Worm (Caenorhabditis elegans) whole organism, young adult: Measurements from ENCODE around the gene ets-6.

Experiments
- B0019.2 ChIP-seq: fragments of 200-800 bp; sonication (Bioruptor generic); conservative IDR thresholded peaks from 2 replicates; pipeline ENCODE4 v1.3.6; 2022; ENCODE audit warnings: missing genetic modification reagents, missing genetic modification characterization, missing compliant biosample characterization
- C06A6.2 ChIP-seq: fragments of 200-800 bp; sonication (Bioruptor generic); conservative IDR thresholded peaks from 2 replicates; pipeline ENCODE4 v1.3.6; 2022; ENCODE audit warnings: missing genetic modification characterization, missing compliant biosample characterization
- C17E4.6 ChIP-seq: fragments of 200-800 bp; sonication (Bioruptor generic); IDR thresholded peaks from 2 replicates; pipeline ENCODE4 v1.3.6; 2022; ENCODE audit warnings: missing genetic modification reagents, missing genetic modification characterization, missing compliant biosample characterization
- D2030.7 ChIP-seq: fragments of 200-800 bp; sonication (Bioruptor generic); IDR thresholded peaks from 2 replicates; pipeline ENCODE4 v1.3.6; 2022; ENCODE audit warnings: missing genetic modification reagents, missing genetic modification characterization, missing compliant biosample characterization
- F33H1.4 ChIP-seq: fragments of 200-800 bp; sonication (Bioruptor generic); IDR thresholded peaks from 2 replicates; pipeline ENCODE4 v1.3.6; 2022; ENCODE audit warnings: missing genetic modification reagents, missing genetic modification characterization, missing compliant biosample characterization
- F37B4.10 ChIP-seq: fragments of 200-800 bp; sonication (Bioruptor generic); IDR thresholded peaks from 2 replicates; pipeline ENCODE4 v1.3.6; 2022; ENCODE audit warnings: missing genetic modification characterization, missing compliant biosample characterization
- T07F8.4 ChIP-seq: sonication (generic microtip); optimal IDR thresholded peaks from 2 replicates; lab custom pipeline; 2016; ENCODE audit warnings: mild to moderate bottlenecking, missing genetic modification characterization, moderate library complexity, missing compliant biosample characterization
- ZK185.1 ChIP-seq: sonication (generic microtip); optimal IDR thresholded peaks from 2 replicates; lab custom pipeline; 2016; ENCODE audit warnings: mild to moderate bottlenecking, missing genetic modification characterization, missing compliant biosample characterization; ENCODE audit not compliant: poor library complexity, severe bottlenecking
- aptf-2 ChIP-seq: fragments of 200-800 bp; sonication (Bioruptor generic); conservative IDR thresholded peaks from 2 replicates; pipeline ENCODE4 v1.3.6; 2022; ENCODE audit warnings: missing genetic modification reagents, missing genetic modification characterization, missing compliant biosample characterization
- athp-1 ChIP-seq: sonication (generic microtip); optimal IDR thresholded peaks from 2 replicates; lab custom pipeline; 2017; ENCODE audit warnings: mild to moderate bottlenecking, missing genetic modification characterization, missing compliant biosample characterization
- bed-1 ChIP-seq: fragments of 200-800 bp; sonication (Bioruptor generic); IDR thresholded peaks from 2 replicates; pipeline ENCODE4 v1.3.6; 2022; ENCODE audit warnings: missing genetic modification reagents, missing genetic modification characterization, missing compliant biosample characterization
- ceh-91 ChIP-seq: fragments of 200-800 bp; sonication (Bioruptor generic); IDR thresholded peaks from 2 replicates; pipeline ENCODE4 v1.3.6; 2022; ENCODE audit warnings: missing genetic modification reagents, missing genetic modification characterization, missing compliant biosample characterization
- dpff-1 ChIP-seq: sonication (generic microtip); optimal IDR thresholded peaks from 2 replicates; lab custom pipeline; 2017; ENCODE audit warnings: mild to moderate bottlenecking, missing genetic modification characterization, missing compliant biosample characterization
- ets-4 ChIP-seq: fragments of 200-800 bp; sonication (Bioruptor generic); optimal IDR thresholded peaks from 2 replicates; lab custom pipeline; 2018; ENCODE audit warnings: mild to moderate bottlenecking, missing genetic modification characterization, missing compliant biosample characterization
- hlh-26 ChIP-seq: fragments of 200-800 bp; sonication (Bioruptor generic); conservative IDR thresholded peaks from 2 replicates; pipeline ENCODE4 v1.3.6; 2022; ENCODE audit warnings: missing genetic modification reagents, missing genetic modification characterization, missing compliant biosample characterization
- hmg-20 ChIP-seq: fragments of 200-800 bp; sonication (Bioruptor generic); IDR thresholded peaks from 2 replicates; pipeline ENCODE4 v1.3.6; 2022; ENCODE audit warnings: missing genetic modification reagents, missing genetic modification characterization, missing compliant biosample characterization
- let-526 ChIP-seq: fragments of 200-800 bp; sonication (Bioruptor generic); IDR thresholded peaks from 2 replicates; pipeline ENCODE4 v1.3.6; 2022; ENCODE audit warnings: missing genetic modification reagents, missing genetic modification characterization, missing compliant biosample characterization
- lsl-1 ChIP-seq: fragments of 200-800 bp; sonication (Bioruptor generic); optimal IDR thresholded peaks from 2 replicates; lab custom pipeline; 2018; ENCODE audit warnings: mild to moderate bottlenecking, missing genetic modification characterization, moderate library complexity, missing compliant biosample characterization
- nhr-120 ChIP-seq: fragments of 200-800 bp; sonication (Bioruptor generic); IDR thresholded peaks from 2 replicates; pipeline ENCODE4 v1.3.6; 2022; ENCODE audit warnings: missing genetic modification characterization, missing compliant biosample characterization
- nhr-27 ChIP-seq: fragments of 200-800 bp; sonication (Bioruptor generic); optimal IDR thresholded peaks from 2 replicates; lab custom pipeline; 2018; ENCODE audit warnings: mild to moderate bottlenecking, missing genetic modification characterization, moderate library complexity, missing compliant biosample characterization
- rcor-1 ChIP-seq: fragments of 200-800 bp; sonication (Bioruptor generic); IDR thresholded peaks from 2 replicates; pipeline ENCODE4 v1.3.6; 2022; ENCODE audit warnings: missing genetic modification reagents, missing genetic modification characterization, missing compliant biosample characterization
- sptf-2 ChIP-seq: fragments of 200-800 bp; sonication (Bioruptor generic); optimal IDR thresholded peaks from 2 replicates; lab custom pipeline; 2018; ENCODE audit warnings: mild to moderate bottlenecking, missing genetic modification characterization, missing compliant biosample characterization
- unc-130 ChIP-seq: sonication (generic microtip); optimal IDR thresholded peaks from 2 replicates; lab custom pipeline; 2016; ENCODE audit warnings: missing genetic modification reagents, missing genetic modification characterization, missing compliant biosample characterization
- ztf-22 ChIP-seq: fragments of 200-800 bp; sonication (Bioruptor generic); optimal IDR thresholded peaks from 2 replicates; lab custom pipeline; 2018; ENCODE audit warnings: mild to moderate bottlenecking, missing genetic modification characterization, moderate library complexity, missing compliant biosample characterization

ets-6 gene

DNA sequence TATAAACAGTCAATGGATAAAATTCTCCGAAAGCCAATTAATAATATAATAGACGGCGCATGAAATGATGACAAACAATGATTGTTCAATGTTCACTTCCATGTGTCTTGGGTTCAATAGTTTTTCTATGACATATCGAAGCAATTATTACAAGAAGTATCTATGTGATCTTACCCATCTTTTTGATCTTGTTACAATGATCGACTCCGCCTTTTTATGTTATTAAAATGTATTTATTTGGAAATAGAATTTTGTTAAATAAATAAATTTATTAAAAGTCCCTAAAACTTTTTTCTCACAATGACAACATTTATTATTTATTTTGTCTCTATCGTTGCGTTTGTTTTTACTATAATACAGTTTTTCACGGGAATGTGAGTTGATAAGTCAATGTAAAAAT lies 50.5 kb downstream of the ets-6 start, which contains the start of gene swt-2:
Gene swt-2, plus strand, starts transcription at position 301 of the 400 bp plus-strand sequence.
- no peak for TF ChIP-seq ZK185.1 (tag; lab: Kevin White, UChicago)
- TF ChIP-seq C17E4.6, result no peak
- TF ChIP-seq C06A6.2 (GFP tag; lab: Robert Waterston, UW), result no peak
- TF ChIP-seq aptf-2 (GFP tag; lab: Robert Waterston, UW), result no peak
- no peak for TF ChIP-seq nhr-27
- no peak for TF ChIP-seq hlh-26 (GFP tag; lab: Robert Waterston, UW)
- TF ChIP-seq hmg-20 (GFP tag; lab: Robert Waterston, UW), result no peak
- no peak for TF ChIP-seq D2030.7 (GFP tag; lab: Robert Waterston, UW)
- TF ChIP-seq F33H1.4 (GFP tag; lab: Robert Waterston, UW), result no peak

ce11 chrV:7528816-7529215 lies 51.5 kb downstream of the ets-6 start, which contains the start of gene C54F6.5:
Gene C54F6.5, plus strand, starts transcription at chrV:7529116.
- TF ChIP-seq athp-1 (no peak), ceh-91 (GFP tag; lab: Robert Waterston, UW) (no peak), bed-1 (no peak), T07F8.4 (no peak), ets-4 (GFP tag; lab: Kevin White, UChicago) (no peak), nhr-120 (GFP tag; lab: Robert Waterston, UW) (no peak), B0019.2 (no peak), sptf-2 (GFP tag; lab: Kevin White, UChicago) (no peak), ztf-22 (no peak), let-526 (GFP tag; lab: Robert Waterston, UW) (no peak), F37B4.10 (GFP tag; lab: Robert Waterston, UW) (no peak), unc-130 (GFP tag; lab: Kevin White, UChicago) (no peak), rcor-1 (GFP tag; lab: Robert Waterston, UW) (no peak), lsl-1 (GFP tag; lab: Kevin White, UChicago) (no peak), dpff-1 (tag; lab: Kevin White, UChicago) (no peak)
